Worm (Caenorhabditis elegans) whole organism, L2 larva: Measurements from ENCODE around the gene W10G11.19.

Experiments used
- C34F6.9 ChIP-seq: fragments of 150-350 bp; optimal IDR thresholded peaks from 2 replicates; lab custom pipeline; 2014; ENCODE audit warnings: missing biosample characterization, missing genetic modification characterization
- F13H6.1 ChIP-seq: sonication (generic microtip); optimal IDR thresholded peaks from 2 replicates; lab custom pipeline; 2016; ENCODE audit warnings: missing genetic modification characterization, missing compliant biosample characterization
- R02D3.7 ChIP-seq: fragments of 150-350 bp; optimal IDR thresholded peaks from 2 replicates; lab custom pipeline; 2014; ENCODE audit warnings: missing biosample characterization, missing genetic modification characterization
- Y55F3AM.14 ChIP-seq: fragments of 200-800 bp; sonication (Bioruptor generic); optimal IDR thresholded peaks from 2 replicates; lab custom pipeline; 2018; ENCODE audit warnings: mild to moderate bottlenecking, missing genetic modification characterization, missing compliant biosample characterization
- ZK546.5 ChIP-seq: sonication (generic microtip); optimal IDR thresholded peaks from 2 replicates; lab custom pipeline; 2017; ENCODE audit warnings: missing biosample characterization, missing genetic modification characterization
- alr-1 ChIP-seq: fragments of 150-350 bp; optimal IDR thresholded peaks from 2 replicates; lab custom pipeline; 2014; ENCODE audit warnings: missing biosample characterization, missing genetic modification characterization
- aly-2 ChIP-seq: fragments of 150-350 bp; optimal IDR thresholded peaks from 2 replicates; lab custom pipeline; 2014; ENCODE audit warnings: missing biosample characterization, missing genetic modification characterization
- ama-1 ChIP-seq: fragments of 150-350 bp; optimal IDR thresholded peaks from 2 replicates; lab custom pipeline; 2018; ENCODE audit warnings: inconsistent platforms
- ceh-16 ChIP-seq: fragments of 150-350 bp; optimal IDR thresholded peaks from 2 replicates; lab custom pipeline; 2014; ENCODE audit warnings: missing biosample characterization, missing genetic modification characterization
- ceh-82 ChIP-seq: fragments of 150-350 bp; optimal IDR thresholded peaks from 2 replicates; lab custom pipeline; 2014; ENCODE audit warnings: missing biosample characterization, missing genetic modification characterization
- crh-2 ChIP-seq: sonication (generic microtip); optimal IDR thresholded peaks from 2 replicates; lab custom pipeline; 2017; ENCODE audit warnings: missing biosample characterization, missing genetic modification characterization
- egl-27 ChIP-seq: sonication (generic microtip); optimal IDR thresholded peaks from 3 replicates; lab custom pipeline; 2017; ENCODE audit warnings: missing biosample characterization, missing genetic modification reagents, missing genetic modification characterization
- elt-1 ChIP-seq: fragments of 150-350 bp; optimal IDR thresholded peaks from 2 replicates; lab custom pipeline; 2014; ENCODE audit warnings: missing biosample characterization, missing genetic modification characterization
- elt-3 ChIP-seq: sonication (generic microtip); optimal IDR thresholded peaks from 2 replicates; lab custom pipeline; 2017; ENCODE audit warnings: missing biosample characterization, missing genetic modification characterization
- fos-1 ChIP-seq: fragments of 150-350 bp; optimal IDR thresholded peaks from 2 replicates; lab custom pipeline; 2014; ENCODE audit warnings: missing biosample characterization, missing genetic modification characterization
- gmeb-1 ChIP-seq: fragments of 150-350 bp; optimal IDR thresholded peaks from 2 replicates; lab custom pipeline; 2014; ENCODE audit warnings: missing biosample characterization, missing genetic modification characterization
- lin-11 ChIP-seq: fragments of 150-350 bp; sonication (generic microtip); optimal IDR thresholded peaks from 2 replicates; lab custom pipeline; 2014; ENCODE audit warnings: missing biosample characterization, missing genetic modification characterization, inconsistent platforms, mixed read lengths
- lin-13 ChIP-seq: fragments of 150-350 bp; optimal IDR thresholded peaks from 2 replicates; lab custom pipeline; 2014; ENCODE audit warnings: missing biosample characterization, missing genetic modification reagents, missing genetic modification characterization
- lin-39 ChIP-seq: fragments of 150-350 bp; optimal IDR thresholded peaks from 2 replicates; lab custom pipeline; 2014; ENCODE audit warnings: missing biosample characterization, missing genetic modification reagents, missing genetic modification characterization
- lsy-2 ChIP-seq, 2 experiments: fragments of 150-350 bp in 1 of 2; sonication (generic microtip) in 1 of 2; optimal IDR thresholded peaks; 2 replicates each; lab custom pipeline; 2014 to 2017; ENCODE audit warnings: missing biosample characterization in 2 of 2, missing genetic modification characterization in 2 of 2
- mab-5 ChIP-seq: fragments of 150-350 bp; optimal IDR thresholded peaks from 2 replicates; lab custom pipeline; 2014; ENCODE audit warnings: missing biosample characterization, missing genetic modification characterization
- mbf-1 ChIP-seq: sonication (generic microtip); optimal IDR thresholded peaks from 2 replicates; lab custom pipeline; 2017; ENCODE audit warnings: missing biosample characterization, missing genetic modification characterization
- mdl-1 ChIP-seq, 2 experiments: fragments of 150-350 bp in 1 of 2; sonication (generic microtip) in 1 of 2; optimal IDR thresholded peaks; 2 replicates each; lab custom pipeline; 2017; ENCODE audit warnings: missing biosample characterization in 2 of 2, missing genetic modification characterization in 2 of 2
- nhr-10 ChIP-seq: sonication (generic microtip); optimal IDR thresholded peaks from 2 replicates; lab custom pipeline; 2017; ENCODE audit warnings: missing biosample characterization, missing genetic modification characterization
- nhr-11 ChIP-seq: fragments of 150-350 bp; optimal IDR thresholded peaks from 2 replicates; lab custom pipeline; 2014; ENCODE audit warnings: missing biosample characterization, missing genetic modification characterization
- nhr-12 ChIP-seq: fragments of 150-350 bp; optimal IDR thresholded peaks from 2 replicates; lab custom pipeline; 2014; ENCODE audit warnings: missing biosample characterization, missing genetic modification characterization
- nhr-129 ChIP-seq: fragments of 150-350 bp; optimal IDR thresholded peaks from 2 replicates; lab custom pipeline; 2014; ENCODE audit warnings: missing biosample characterization, missing genetic modification characterization
- nhr-21 ChIP-seq: fragments of 150-350 bp; optimal IDR thresholded peaks from 2 replicates; lab custom pipeline; 2014; ENCODE audit warnings: missing biosample characterization, missing genetic modification characterization
- nhr-23 ChIP-seq: fragments of 150-350 bp; optimal IDR thresholded peaks from 2 replicates; lab custom pipeline; 2014; ENCODE audit warnings: missing biosample characterization, missing genetic modification reagents, missing genetic modification characterization
- nhr-237 ChIP-seq: fragments of 150-350 bp; optimal IDR thresholded peaks from 2 replicates; lab custom pipeline; 2014; ENCODE audit warnings: missing biosample characterization, missing genetic modification characterization
- nhr-25 ChIP-seq: fragments of 150-350 bp; sonication (generic microtip); optimal IDR thresholded peaks from 3 replicates; lab custom pipeline; 2014; ENCODE audit warnings: missing biosample characterization, missing genetic modification characterization
- nhr-6 ChIP-seq: fragments of 150-350 bp; optimal IDR thresholded peaks from 2 replicates; lab custom pipeline; 2014; ENCODE audit warnings: missing biosample characterization, missing genetic modification characterization
- nhr-77 ChIP-seq: fragments of 150-350 bp; optimal IDR thresholded peaks from 2 replicates; lab custom pipeline; 2014; ENCODE audit warnings: missing biosample characterization, missing genetic modification characterization
- peb-1 ChIP-seq: fragments of 150-350 bp; optimal IDR thresholded peaks from 2 replicates; lab custom pipeline; 2014; ENCODE audit warnings: missing biosample characterization, missing genetic modification characterization
- sem-4 ChIP-seq: fragments of 150-350 bp; optimal IDR thresholded peaks from 2 replicates; lab custom pipeline; 2014; ENCODE audit warnings: missing biosample characterization, missing genetic modification reagents, missing genetic modification characterization
- skn-1 ChIP-seq: sonication (generic microtip); optimal IDR thresholded peaks from 2 replicates; lab custom pipeline; 2017; ENCODE audit warnings: missing biosample characterization, missing genetic modification characterization
- sma-3 ChIP-seq: sonication (generic microtip); optimal IDR thresholded peaks from 2 replicates; lab custom pipeline; 2016; ENCODE audit warnings: missing genetic modification reagents, missing genetic modification characterization, missing compliant biosample characterization
- sma-9 ChIP-seq, 2 experiments: fragments of 150-350 bp in 1 of 2; sonication (generic microtip) in 1 of 2; optimal IDR thresholded peaks; 2 replicates each; lab custom pipeline; 2014 to 2016; ENCODE audit warnings: missing genetic modification characterization in 2 of 2, mild to moderate bottlenecking in 1 of 2, missing biosample characterization in 1 of 2, missing compliant biosample characterization in 1 of 2, missing genetic modification reagents in 1 of 2, moderate library complexity in 1 of 2
- snpc-4 ChIP-seq: fragments of 150-350 bp; optimal IDR thresholded peaks from 2 replicates; lab custom pipeline; 2014; ENCODE audit warnings: missing biosample characterization, missing genetic modification characterization
- unc-39 ChIP-seq: fragments of 150-350 bp; optimal IDR thresholded peaks from 2 replicates; lab custom pipeline; 2014; ENCODE audit warnings: missing biosample characterization, missing genetic modification characterization
- unc-55 ChIP-seq: fragments of 150-350 bp; sonication (generic microtip); optimal IDR thresholded peaks from 3 replicates; lab custom pipeline; 2014; ENCODE audit warnings: missing biosample characterization, missing genetic modification reagents, missing genetic modification characterization
- unc-62 ChIP-seq: fragments of 150-350 bp; optimal IDR thresholded peaks from 2 replicates; lab custom pipeline; 2014; ENCODE audit warnings: missing biosample characterization, missing genetic modification reagents, missing genetic modification characterization
- zag-1 ChIP-seq: fragments of 150-350 bp; optimal IDR thresholded peaks from 2 replicates; lab custom pipeline; 2014; ENCODE audit warnings: missing biosample characterization, missing genetic modification characterization
- ztf-1 ChIP-seq: fragments of 200-800 bp; sonication (Bioruptor generic); conservative IDR thresholded peaks from 2 replicates; pipeline ENCODE4 v1.3.6; 2022; ENCODE audit warnings: missing genetic modification characterization, missing compliant biosample characterization
- ztf-11 ChIP-seq: sonication (generic microtip); optimal IDR thresholded peaks from 2 replicates; lab custom pipeline; 2017; ENCODE audit warnings: missing biosample characterization, missing genetic modification characterization
- ztf-4 ChIP-seq: fragments of 150-350 bp; optimal IDR thresholded peaks from 2 replicates; lab custom pipeline; 2014; ENCODE audit warnings: missing biosample characterization, missing genetic modification characterization

W10G11.19 gene

DNA sequence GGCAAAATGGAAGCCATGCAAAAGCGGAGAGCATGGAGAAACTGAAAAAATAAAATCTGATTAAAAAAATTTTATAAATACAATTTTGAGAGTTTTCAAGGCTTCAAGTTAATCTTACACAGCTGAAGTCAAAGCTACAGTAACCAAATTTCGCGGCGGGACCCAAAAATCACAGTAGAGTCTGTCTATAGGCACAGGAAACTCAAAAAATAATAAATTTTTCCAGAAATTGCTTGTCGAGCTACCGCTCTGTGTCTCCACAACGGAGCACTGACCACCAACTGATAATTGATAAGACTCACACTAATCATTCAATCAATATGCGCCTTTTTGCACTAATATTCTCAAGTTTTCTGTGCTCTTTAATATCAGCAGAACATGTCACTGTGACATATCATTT lies at the start of gene W10G11.19:
Gene W10G11.19, plus strand, starts transcription at position 301 of the 400 bp plus-strand sequence.
- TF ChIP-seq ceh-82 (tag; lab: Kevin White, UChicago) (no peak), fos-1 (tag; lab: Kevin White, UChicago) (peak; percentile 38)

ce11 chrII:3502011-3502410 lies 48.4 kb upstream of the W10G11.19 start:
- TF ChIP-seq nhr-23: no peak
- TF ChIP-seq nhr-6 (tag; lab: Kevin White, UChicago): no peak
- TF ChIP-seq lin-39 (tag; lab: Kevin White, UChicago): no peak
- no peak for TF ChIP-seq snpc-4 (tag; lab: Kevin White, UChicago)
- TF ChIP-seq aly-2: no peak
- TF ChIP-seq ama-1 (lab: Kevin White, UChicago): no peak
- no peak for TF ChIP-seq sma-3 (GFP tag; lab: Kevin White, UChicago)
- TF ChIP-seq mdl-1 (tag; optimal IDR thresholded peaks at IDR 0.05; lab: Kevin White, UChicago): no peak
- no peak for TF ChIP-seq sem-4 (tag; lab: Kevin White, UChicago)
- TF ChIP-seq fos-1 (tag; lab: Kevin White, UChicago): no peak
- no peak for TF ChIP-seq nhr-129 (tag; lab: Kevin White, UChicago)
- no peak for TF ChIP-seq egl-27 (tag; lab: Kevin White, UChicago)
- TF ChIP-seq sma-9 (GFP tag; optimal IDR thresholded peaks at IDR 0.05; lab: Kevin White, UChicago): no peak
- no peak for TF ChIP-seq sma-9 (tag; optimal IDR thresholded peaks at IDR 0.05; lab: Kevin White, UChicago)
- no peak for TF ChIP-seq nhr-10
- TF ChIP-seq lin-13 (GFP tag; lab: Kevin White, UChicago): no peak
- TF ChIP-seq gmeb-1 (tag; lab: Kevin White, UChicago): no peak
- TF ChIP-seq, all 48 proteins: peak for 0

DNA sequence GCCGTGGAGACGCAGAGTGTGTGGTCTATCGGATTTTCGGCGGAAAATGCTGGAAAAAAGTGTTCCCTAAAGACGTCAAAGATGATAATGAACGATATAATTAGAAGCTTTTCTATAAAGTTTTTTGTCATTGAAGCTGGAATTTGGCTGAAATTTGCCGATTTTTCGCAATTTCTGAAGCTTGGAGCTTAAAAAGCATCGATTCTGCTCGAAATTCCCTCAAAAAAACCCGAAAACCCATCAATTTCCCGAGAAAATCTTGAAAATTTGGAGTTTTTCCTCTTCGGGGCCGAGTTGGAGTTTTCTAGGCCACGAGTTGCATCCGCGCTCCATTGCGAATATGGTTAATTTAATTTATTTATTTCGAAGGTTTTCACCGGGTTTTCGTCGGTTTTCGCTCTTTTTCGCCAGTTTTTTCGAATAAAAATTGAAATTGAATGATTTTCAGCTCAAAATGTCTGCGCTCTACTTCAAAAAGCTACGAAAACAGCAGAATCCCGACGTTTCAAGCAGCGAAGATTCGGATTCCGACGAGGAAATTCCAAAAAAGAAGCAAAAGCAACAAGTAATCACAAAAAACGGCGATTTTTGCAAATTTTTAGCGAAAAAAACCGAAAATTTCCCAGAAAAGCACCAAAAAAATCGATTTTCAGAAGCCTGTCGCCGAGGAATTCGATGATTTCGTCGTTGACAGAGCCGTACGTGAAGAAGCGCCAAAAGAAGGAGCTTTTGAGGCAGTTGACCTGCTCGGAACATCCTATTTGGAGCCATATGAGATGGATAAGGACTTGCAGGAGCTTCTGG lies 47.7 kb upstream of the W10G11.19 start, which contains the start of the genes col-71 and Y49F6B.2:
Gene col-71, minus strand, starts transcription at position 51 of the 804 bp plus-strand sequence.
Gene Y49F6B.2, plus strand, starts transcription at position 449 of the 804 bp plus-strand sequence.
- TF ChIP-seq ztf-1 (GFP tag; lab: Robert Waterston, UW) (no peak), lin-11 (tag; lab: Kevin White, UChicago) (peak; percentile 12), snpc-4 (tag; lab: Kevin White, UChicago) (peak; percentile 23), zag-1 (peak; percentile 33), ceh-16 (tag; lab: Kevin White, UChicago) (no peak), ama-1 (lab: Kevin White, UChicago) (no peak), lin-13 (GFP tag; lab: Kevin White, UChicago) (peak; percentile 78), nhr-237 (tag; lab: Kevin White, UChicago) (no peak), nhr-23 (no peak), nhr-25 (tag; lab: Kevin White, UChicago) (peak; percentile 56), elt-1 (tag; lab: Kevin White, UChicago) (no peak), ZK546.5 (tag; lab: Kevin White, UChicago) (no peak), skn-1 (tag; lab: Kevin White, UChicago) (no peak), mab-5 (tag; lab: Kevin White, UChicago) (peak; percentile 51), egl-27 (tag; lab: Kevin White, UChicago) (no peak), ztf-4 (tag; lab: Kevin White, UChicago) (no peak), F13H6.1 (tag; lab: Kevin White, UChicago) (peak; percentile 74), ztf-11 (tag; lab: Kevin White, UChicago) (no peak), peb-1 (tag; lab: Kevin White, UChicago) (no peak), alr-1 (tag; lab: Kevin White, UChicago) (no peak), nhr-12 (tag; lab: Kevin White, UChicago) (no peak), nhr-6 (tag; lab: Kevin White, UChicago) (peak; percentile 46), C34F6.9 (peak; percentile 91), ceh-82 (tag; lab: Kevin White, UChicago) (no peak), elt-3 (tag; lab: Kevin White, UChicago) (no peak), R02D3.7 (tag; lab: Kevin White, UChicago) (peak; percentile 19), sma-3 (GFP tag; lab: Kevin White, UChicago) (peak; percentile 77), unc-55 (peak; percentile 86), crh-2 (peak; percentile 73), unc-62 (GFP tag; lab: Kevin White, UChicago) (no peak), nhr-77 (tag; lab: Kevin White, UChicago) (no peak), lsy-2 (tag; optimal IDR thresholded peaks at IDR 0.05; lab: Kevin White, UChicago) (peak; percentile 84 to 88), nhr-10 (no peak), Y55F3AM.14 (GFP tag; lab: Kevin White, UChicago) (peak; percentile 25), nhr-129 (tag; lab: Kevin White, UChicago) (peak; percentile 46), aly-2 (no peak), fos-1 (tag; lab: Kevin White, UChicago) (peak; percentile 26), lin-39 (tag; lab: Kevin White, UChicago) (no peak), mbf-1 (tag; lab: Kevin White, UChicago) (no peak), sem-4 (tag; lab: Kevin White, UChicago) (peak; percentile 47), nhr-21 (tag; lab: Kevin White, UChicago) (peak; percentile 36), unc-39 (tag; lab: Kevin White, UChicago) (no peak), sma-9 (GFP tag; optimal IDR thresholded peaks at IDR 0.05; lab: Kevin White, UChicago) (no peak), sma-9 (tag; optimal IDR thresholded peaks at IDR 0.05; lab: Kevin White, UChicago) (no peak), nhr-11 (tag; lab: Kevin White, UChicago) (no peak)
